Worm (Caenorhabditis elegans) whole organism, young adult: Measurements from ENCODE around the gene W02A2.5.

ENCODE experiments used
- K11D2.4 ChIP-seq: fragments of 200-800 bp; sonication (Bioruptor generic); IDR thresholded peaks from 2 replicates; pipeline ENCODE4 v1.3.6; 2022; ENCODE audit warnings: missing genetic modification reagents, missing genetic modification characterization, missing compliant biosample characterization
- Y53F4B.3 ChIP-seq: fragments of 200-800 bp; sonication (Bioruptor generic); IDR thresholded peaks from 2 replicates; pipeline ENCODE4 v1.3.6; 2022; ENCODE audit warnings: missing genetic modification reagents, missing genetic modification characterization, missing compliant biosample characterization
- Y56A3A.18 ChIP-seq: fragments of 200-800 bp; sonication (Bioruptor generic); IDR thresholded peaks from 2 replicates; pipeline ENCODE4 v1.3.6; 2022; ENCODE audit warnings: missing genetic modification reagents, missing genetic modification characterization, missing compliant biosample characterization
- Y95B8A.8 ChIP-seq: fragments of 200-800 bp; sonication (Bioruptor generic); IDR thresholded peaks from 2 replicates; pipeline ENCODE4 v1.3.6; 2022; ENCODE audit warnings: missing genetic modification reagents, missing genetic modification characterization, missing compliant biosample characterization
- akir-1 ChIP-seq: fragments of 200-800 bp; sonication (Bioruptor generic); optimal IDR thresholded peaks from 2 replicates; lab custom pipeline; 2018; ENCODE audit warnings: mild to moderate bottlenecking, missing genetic modification characterization, moderate library complexity, missing compliant biosample characterization
- aptf-2 ChIP-seq: fragments of 200-800 bp; sonication (Bioruptor generic); conservative IDR thresholded peaks from 2 replicates; pipeline ENCODE4 v1.3.6; 2022; ENCODE audit warnings: missing genetic modification reagents, missing genetic modification characterization, missing compliant biosample characterization
- cebp-1 ChIP-seq, 2 experiments: fragments of 200-800 bp in 1 of 2; sonication (Bioruptor generic) in 1 of 2; sonication (generic microtip) in 1 of 2; IDR thresholded peaks in 1 of 2; optimal IDR thresholded peaks in 1 of 2; 2 replicates each; pipeline versions ENCODE4 v1.3.6 to Lab custom; 2017 to 2022; ENCODE audit warnings: missing compliant biosample characterization in 2 of 2, missing genetic modification characterization in 2 of 2, mild to moderate bottlenecking in 1 of 2, missing genetic modification reagents in 1 of 2, moderate library complexity in 1 of 2
- chd-7 ChIP-seq: sonication (generic microtip); optimal IDR thresholded peaks from 2 replicates; lab custom pipeline; 2016; ENCODE audit warnings: mild to moderate bottlenecking, missing genetic modification characterization, moderate library complexity, missing compliant biosample characterization
- dpl-1 ChIP-seq: fragments of 150-350 bp; optimal IDR thresholded peaks from 2 replicates; lab custom pipeline; 2014; ENCODE audit warnings: missing biosample characterization, missing genetic modification reagents, missing genetic modification characterization
- egl-18 ChIP-seq: fragments of 200-800 bp; sonication (Bioruptor generic); IDR thresholded peaks from 2 replicates; pipeline ENCODE4 v1.3.6; 2022; ENCODE audit warnings: missing genetic modification reagents, missing genetic modification characterization, missing compliant biosample characterization
- madf-10 ChIP-seq: sonication (generic microtip); optimal IDR thresholded peaks from 2 replicates; lab custom pipeline; 2016; ENCODE audit warnings: mild to moderate bottlenecking, missing genetic modification characterization, missing compliant biosample characterization
- nhr-179 ChIP-seq: sonication (generic microtip); optimal IDR thresholded peaks from 2 replicates; lab custom pipeline; 2016; ENCODE audit warnings: mild to moderate bottlenecking, missing genetic modification characterization, missing compliant biosample characterization

- TF ChIP-seq K11D2.4 (GFP tag; lab: Robert Waterston, UW), result no peak
- no peak for TF ChIP-seq Y56A3A.18 (GFP tag; lab: Robert Waterston, UW)
- TF ChIP-seq egl-18 (GFP tag; lab: Robert Waterston, UW), result no peak
- no peak for TF ChIP-seq cebp-1 (GFP tag; IDR thresholded peaks at IDR 0.05; lab: Robert Waterston, UW)
- no peak for TF ChIP-seq cebp-1 (tag; optimal IDR thresholded peaks at IDR 0.05; lab: Kevin White, UChicago)
- TF ChIP-seq akir-1, result no peak
- no peak for TF ChIP-seq aptf-2 (GFP tag; lab: Robert Waterston, UW)
- TF ChIP-seq madf-10 (tag; lab: Kevin White, UChicago), result no peak
- TF ChIP-seq dpl-1 (GFP tag; lab: Kevin White, UChicago), result no peak
- no peak for TF ChIP-seq nhr-179 (tag; lab: Kevin White, UChicago)
- no peak for TF ChIP-seq chd-7 (tag; lab: Kevin White, UChicago)
- no peak for TF ChIP-seq Y53F4B.3 (GFP tag; lab: Robert Waterston, UW)
- no peak for TF ChIP-seq Y95B8A.8 (GFP tag; lab: Robert Waterston, UW)
Observed at ce11 chrIV:13347232-13347715, 4.6 kb downstream of the W02A2.5 start, which contains the start of gene W02A2.9.
